Worm (Caenorhabditis elegans) whole organism, L1 larva: ENCODE measurements around the gene madd-2.
A peak's percentile ranks its signal among the peaks of the same experiment; 100 is the strongest.

Source experiments
- C16A3.4 ChIP-seq: fragments of 150-350 bp; optimal IDR thresholded peaks from 2 replicates; lab custom pipeline; 2014; ENCODE audit warnings: missing biosample characterization, missing genetic modification characterization
- C34B4.2 ChIP-seq: sonication (generic microtip); optimal IDR thresholded peaks from 2 replicates; lab custom pipeline; 2017; ENCODE audit warnings: mild to moderate bottlenecking, missing genetic modification characterization, missing compliant biosample characterization
- aly-2 ChIP-seq: fragments of 150-350 bp; optimal IDR thresholded peaks from 2 replicates; lab custom pipeline; 2014; ENCODE audit warnings: missing biosample characterization, missing genetic modification characterization
- ama-1 ChIP-seq: fragments of 150-350 bp; optimal IDR thresholded peaks from 2 replicates; lab custom pipeline; 2014
- blmp-1 ChIP-seq: fragments of 150-350 bp; optimal IDR thresholded peaks from 2 replicates; lab custom pipeline; 2014; ENCODE audit warnings: missing biosample characterization, missing genetic modification characterization
- ceh-63 ChIP-seq: fragments of 200-800 bp; sonication (Bioruptor generic); optimal IDR thresholded peaks from 2 replicates; lab custom pipeline; 2018; ENCODE audit warnings: mild to moderate bottlenecking, missing genetic modification characterization, missing compliant biosample characterization
- ceh-8 ChIP-seq: fragments of 200-800 bp; sonication (Bioruptor generic); optimal IDR thresholded peaks from 2 replicates; lab custom pipeline; 2018; ENCODE audit warnings: mild to moderate bottlenecking, missing genetic modification characterization, moderate library complexity, missing compliant biosample characterization
- ceh-82 ChIP-seq, 3 experiments: fragments of 150-350 bp in 1 of 3; sonication (generic microtip) in 2 of 3; optimal IDR thresholded peaks; 2 replicates each; lab custom pipeline; 2014 to 2017; ENCODE audit warnings: missing biosample characterization in 3 of 3, missing genetic modification characterization in 3 of 3
- ceh-88 ChIP-seq: fragments of 200-800 bp; sonication (Bioruptor generic); IDR thresholded peaks from 2 replicates; pipeline ENCODE4 v1.3.6; 2022; ENCODE audit warnings: missing genetic modification characterization, missing compliant biosample characterization
- ceh-90 ChIP-seq: sonication (generic microtip); optimal IDR thresholded peaks from 2 replicates; lab custom pipeline; 2016; ENCODE audit warnings: missing genetic modification characterization, missing compliant biosample characterization
- dsc-1 ChIP-seq: sonication (generic microtip); optimal IDR thresholded peaks from 2 replicates; lab custom pipeline; 2016; ENCODE audit warnings: mild to moderate bottlenecking, missing genetic modification characterization, missing compliant biosample characterization
- efl-1 ChIP-seq, 4 experiments: fragments of 150-350 bp; optimal IDR thresholded peaks in 3 of 4; peaks in 1 of 4; 1 replicate in 1 of 4; 2 replicates in 3 of 4; lab custom pipeline; 2014; ENCODE audit warnings: missing biosample characterization in 2 of 4, missing genetic modification characterization in 2 of 4, missing genetic modification reagents in 2 of 4
- efl-3 ChIP-seq: fragments of 200-800 bp; sonication (Bioruptor generic); optimal IDR thresholded peaks from 2 replicates; lab custom pipeline; 2018; ENCODE audit warnings: mild to moderate bottlenecking, missing genetic modification characterization, missing compliant biosample characterization
- egl-13 ChIP-seq: sonication (generic microtip); optimal IDR thresholded peaks from 2 replicates; lab custom pipeline; 2016; ENCODE audit warnings: missing genotype, missing genetic modification reagents, missing genetic modification characterization, missing compliant biosample characterization
- egl-27 ChIP-seq, 2 experiments: fragments of 150-350 bp in 1 of 2; sonication (generic microtip); optimal IDR thresholded peaks; 3 replicates each; lab custom pipeline; 2017 to 2018; ENCODE audit warnings: missing biosample characterization in 2 of 2, missing genetic modification characterization in 2 of 2, missing genetic modification reagents in 2 of 2
- elt-2 ChIP-seq: sonication (generic microtip); optimal IDR thresholded peaks from 2 replicates; lab custom pipeline; 2016; ENCODE audit warnings: missing genetic modification characterization, mild to moderate bottlenecking, inconsistent platforms, missing compliant biosample characterization, missing genetic modification reagents
- elt-3 ChIP-seq, 6 experiments: fragments of 150-350 bp in 1 of 6; sonication (generic microtip); optimal IDR thresholded peaks; 2 replicates each; lab custom pipeline; 2017 to 2018; ENCODE audit warnings: missing biosample characterization in 6 of 6, missing genetic modification characterization in 6 of 6, inconsistent platforms in 1 of 6
- ets-5 ChIP-seq: fragments of 200-800 bp; sonication (Bioruptor generic); IDR thresholded peaks from 2 replicates; pipeline ENCODE4 v1.3.6; 2022; ENCODE audit warnings: missing genetic modification characterization, missing compliant biosample characterization
- fkh-10 ChIP-seq: sonication (generic microtip); optimal IDR thresholded peaks from 2 replicates; lab custom pipeline; 2017; ENCODE audit warnings: missing biosample characterization, missing genetic modification reagents, missing genetic modification characterization
- fkh-4 ChIP-seq: sonication (generic microtip); optimal IDR thresholded peaks from 2 replicates; lab custom pipeline; 2016; ENCODE audit warnings: missing compliant biosample characterization, missing genetic modification characterization, borderline replicate concordance
- hlh-17 ChIP-seq: fragments of 200-800 bp; sonication (Bioruptor generic); optimal IDR thresholded peaks from 2 replicates; lab custom pipeline; 2018; ENCODE audit warnings: missing genetic modification characterization, mild to moderate bottlenecking, missing compliant biosample characterization, moderate library complexity, borderline replicate concordance
- irx-1 ChIP-seq: sonication (generic microtip); optimal IDR thresholded peaks from 2 replicates; lab custom pipeline; 2016; ENCODE audit warnings: missing genetic modification characterization, missing compliant biosample characterization
- isw-1 ChIP-seq: fragments of 200-800 bp; sonication (Bioruptor generic); IDR thresholded peaks from 2 replicates; pipeline ENCODE4 v1.3.6; 2022; ENCODE audit warnings: missing genetic modification characterization, missing compliant biosample characterization
- lin-13 ChIP-seq: fragments of 150-350 bp; optimal IDR thresholded peaks from 2 replicates; lab custom pipeline; 2014; ENCODE audit warnings: missing biosample characterization, missing genetic modification reagents, missing genetic modification characterization
- lin-14 ChIP-seq: fragments of 200-800 bp; sonication (Bioruptor generic); optimal IDR thresholded peaks from 2 replicates; lab custom pipeline; 2018; ENCODE audit warnings: mild to moderate bottlenecking, missing genetic modification characterization, moderate library complexity, missing compliant biosample characterization
- lin-15B ChIP-seq: fragments of 150-350 bp; sonication (generic microtip); optimal IDR thresholded peaks from 3 replicates; lab custom pipeline; 2014; ENCODE audit warnings: missing biosample characterization, missing genetic modification characterization
- lin-35 ChIP-seq, 2 experiments: fragments of 150-350 bp; optimal IDR thresholded peaks; 2 replicates each; lab custom pipeline; 2014; ENCODE audit warnings: missing biosample characterization in 2 of 2, missing genetic modification characterization in 2 of 2, missing genetic modification reagents in 2 of 2
- mab-9 ChIP-seq: fragments of 200-800 bp; sonication (Bioruptor generic); IDR thresholded peaks from 2 replicates; pipeline ENCODE4 v1.3.6; 2022; ENCODE audit warnings: missing genetic modification reagents, missing genetic modification characterization, missing compliant biosample characterization
- mdl-1 ChIP-seq, 2 experiments: fragments of 150-350 bp; optimal IDR thresholded peaks; 2 replicates each; lab custom pipeline; 2014 to 2017; ENCODE audit warnings: missing biosample characterization in 2 of 2, missing genetic modification characterization in 2 of 2, inconsistent platforms in 1 of 2
- mef-2 ChIP-seq: fragments of 150-350 bp; optimal IDR thresholded peaks from 2 replicates; lab custom pipeline; 2014; ENCODE audit warnings: missing biosample characterization, missing genetic modification characterization
- mep-1 ChIP-seq: fragments of 150-350 bp; optimal IDR thresholded peaks from 2 replicates; lab custom pipeline; 2014; ENCODE audit warnings: missing biosample characterization, missing genetic modification characterization
- nhr-11 ChIP-seq: fragments of 150-350 bp; optimal IDR thresholded peaks from 2 replicates; lab custom pipeline; 2014; ENCODE audit warnings: missing biosample characterization, missing genetic modification characterization
- nhr-19 ChIP-seq: fragments of 200-800 bp; sonication (Bioruptor generic); conservative IDR thresholded peaks from 2 replicates; pipeline ENCODE4 v1.3.6; 2022; ENCODE audit warnings: missing genetic modification characterization, missing compliant biosample characterization
- nhr-237 ChIP-seq: fragments of 150-350 bp; optimal IDR thresholded peaks from 2 replicates; lab custom pipeline; 2014; ENCODE audit warnings: missing biosample characterization, missing genetic modification characterization
- nhr-47 ChIP-seq: sonication (generic microtip); optimal IDR thresholded peaks from 2 replicates; lab custom pipeline; 2016; ENCODE audit warnings: mild to moderate bottlenecking, missing genetic modification characterization, moderate library complexity, missing compliant biosample characterization
- nhr-76 ChIP-seq: sonication (generic microtip); optimal IDR thresholded peaks from 2 replicates; lab custom pipeline; 2017; ENCODE audit warnings: missing biosample characterization, missing genetic modification characterization
- nhr-84 ChIP-seq: sonication (generic microtip); optimal IDR thresholded peaks from 2 replicates; lab custom pipeline; 2017; ENCODE audit warnings: missing biosample characterization, missing genetic modification characterization
- nhr-85 ChIP-seq: sonication (generic microtip); peaks from one replicate; lab custom pipeline; 2016; ENCODE audit warnings: missing genetic modification characterization, inconsistent platforms, missing compliant biosample characterization
- rnt-1 ChIP-seq: sonication (generic microtip); optimal IDR thresholded peaks from 2 replicates; lab custom pipeline; 2016; ENCODE audit warnings: mild to moderate bottlenecking, missing genetic modification characterization, moderate library complexity, missing compliant biosample characterization
- snpc-4 ChIP-seq: fragments of 150-350 bp; optimal IDR thresholded peaks from 2 replicates; lab custom pipeline; 2014; ENCODE audit warnings: missing biosample characterization, missing genetic modification characterization
- snu-23 ChIP-seq: sonication (generic microtip); optimal IDR thresholded peaks from 2 replicates; lab custom pipeline; 2016; ENCODE audit warnings: missing genetic modification characterization, missing compliant biosample characterization
- sox-4 ChIP-seq: sonication (generic microtip); optimal IDR thresholded peaks from 2 replicates; lab custom pipeline; 2016; ENCODE audit warnings: missing genetic modification characterization, missing compliant biosample characterization
- sptf-1 ChIP-seq: fragments of 150-350 bp; optimal IDR thresholded peaks from 2 replicates; lab custom pipeline; 2014; ENCODE audit warnings: missing biosample characterization, missing genetic modification characterization
- sup-37 ChIP-seq: fragments of 200-800 bp; sonication (Bioruptor generic); optimal IDR thresholded peaks from 2 replicates; lab custom pipeline; 2018; ENCODE audit warnings: mild to moderate bottlenecking, missing genetic modification characterization, missing compliant biosample characterization
- swsn-7 ChIP-seq: sonication (generic microtip); optimal IDR thresholded peaks from 2 replicates; lab custom pipeline; 2016; ENCODE audit warnings: missing genetic modification characterization, missing compliant biosample characterization
- tbx-2 ChIP-seq: sonication (generic microtip); optimal IDR thresholded peaks from 2 replicates; lab custom pipeline; 2016; ENCODE audit warnings: missing genetic modification characterization, missing compliant biosample characterization
- tlp-1 ChIP-seq: fragments of 150-350 bp; optimal IDR thresholded peaks from 2 replicates; lab custom pipeline; 2014; ENCODE audit warnings: missing biosample characterization, missing genetic modification characterization
- unc-130 ChIP-seq: fragments of 150-350 bp; optimal IDR thresholded peaks from 2 replicates; lab custom pipeline; 2017; ENCODE audit warnings: missing biosample characterization, missing genetic modification characterization, inconsistent platforms
- unc-98 ChIP-seq: fragments of 200-800 bp; sonication (Bioruptor generic); IDR thresholded peaks from 2 replicates; pipeline ENCODE4 v1.3.6; 2022; ENCODE audit warnings: missing genetic modification characterization, missing compliant biosample characterization
- vab-15 ChIP-seq: sonication (generic microtip); optimal IDR thresholded peaks from 2 replicates; lab custom pipeline; 2017; ENCODE audit warnings: missing genotype, mild to moderate bottlenecking, missing genetic modification characterization, missing compliant biosample characterization
- ztf-11 ChIP-seq, 2 experiments: sonication (generic microtip); optimal IDR thresholded peaks; 2 replicates each; lab custom pipeline; 2016 to 2017; ENCODE audit warnings: missing genetic modification characterization in 2 of 2, missing biosample characterization in 1 of 2, missing compliant biosample characterization in 1 of 2

madd-2 gene

DNA sequence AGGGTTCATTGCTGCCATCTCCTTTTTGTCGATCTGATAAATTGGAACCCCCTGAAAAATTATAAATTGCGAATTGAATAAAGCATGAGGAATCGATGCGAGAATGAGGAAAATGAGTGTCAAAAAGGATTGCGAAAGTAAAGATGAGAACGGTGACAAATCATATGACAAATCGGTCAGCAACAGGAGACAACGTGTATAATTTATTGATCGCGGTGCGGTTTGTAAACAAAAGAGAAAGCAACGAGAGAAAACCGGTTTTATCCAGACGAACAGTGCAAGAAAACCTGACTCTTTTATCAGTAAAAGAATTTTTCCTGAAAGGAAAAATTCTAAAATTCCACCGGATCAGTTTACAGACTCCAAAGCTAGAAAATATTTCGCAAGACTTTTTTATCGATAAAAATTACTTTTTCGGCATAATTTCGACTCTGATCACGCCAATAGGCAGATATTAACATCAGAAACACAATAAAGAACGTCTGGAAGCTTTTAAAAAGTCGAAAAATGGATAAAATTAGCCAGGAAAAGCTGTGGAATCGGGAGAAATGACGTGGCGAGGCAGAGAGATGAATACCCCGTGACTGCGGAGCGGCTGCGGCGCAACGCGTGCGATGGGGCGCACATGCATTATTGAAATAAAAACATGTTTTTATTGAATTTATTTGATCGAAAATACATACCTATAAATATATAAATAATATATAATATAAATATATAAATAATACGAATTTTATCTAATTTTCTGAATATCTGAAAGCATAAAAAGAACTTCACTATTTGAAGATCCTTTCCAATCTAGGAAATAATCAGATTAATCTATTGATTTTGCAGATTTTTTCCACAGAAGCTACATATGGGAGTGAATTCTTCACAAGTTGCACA lies 28.9 kb upstream of the madd-2 start, which contains the start of the genes rab-1 and C39F7.5 (continued):
- TF ChIP-seq C16A3.4 (tag; lab: Kevin White, UChicago) (peak; percentile 57), irx-1 (tag; lab: Kevin White, UChicago) (no peak), vab-15 (tag; lab: Kevin White, UChicago) (no peak), nhr-19 (GFP tag; lab: Robert Waterston, UW) (peak; percentile 43), lin-13 (peak; percentile 23), lin-15B (tag; lab: Kevin White, UChicago) (peak; percentile 72), unc-98 (no peak), nhr-85 (tag; lab: Kevin White, UChicago) (peak; percentile 78), isw-1 (peak; percentile 44), fkh-10 (GFP tag; lab: Kevin White, UChicago) (no peak), ceh-88 (GFP tag; lab: Robert Waterston, UW) (no peak), snpc-4 (peak; percentile 14), elt-3 (tag; optimal IDR thresholded peaks at IDR 0.05; lab: Kevin White, UChicago) (peak in 1 of 6 experiments; percentile 15), nhr-237 (tag; lab: Kevin White, UChicago) (no peak), lin-35 (GFP tag; optimal IDR thresholded peaks at IDR 0.05; lab: Kevin White, UChicago) (peak; percentile 65 to 71), elt-2 (tag; lab: Kevin White, UChicago) (no peak), blmp-1 (peak; percentile 51), lin-14 (GFP tag; lab: Kevin White, UChicago) (peak; percentile 96), ceh-8 (GFP tag; lab: Kevin White, UChicago) (no peak), unc-130 (tag; lab: Kevin White, UChicago) (peak; percentile 69), mef-2 (tag; lab: Kevin White, UChicago) (no peak), ets-5 (GFP tag; lab: Robert Waterston, UW) (no peak), sox-4 (tag; lab: Kevin White, UChicago) (no peak), swsn-7 (tag; lab: Kevin White, UChicago) (peak; percentile 46), nhr-84 (tag; lab: Kevin White, UChicago) (no peak), efl-3 (GFP tag; lab: Kevin White, UChicago) (no peak), efl-1 (optimal IDR thresholded peaks at IDR 0.05; lab: Kevin White, UChicago) (peak; percentile 39 to 46), efl-1 (GFP tag; optimal IDR thresholded peaks at IDR 0.05 in 1 of 2; lab: Kevin White, UChicago) (peak; percentile 61), ztf-11 (tag; optimal IDR thresholded peaks at IDR 0.05; lab: Kevin White, UChicago) (no peak), fkh-4 (tag; lab: Kevin White, UChicago) (no peak), egl-13 (tag; lab: Kevin White, UChicago) (no peak), ama-1 (lab: Kevin White, UChicago) (no peak), rnt-1 (peak; percentile 47), hlh-17 (GFP tag; lab: Kevin White, UChicago) (no peak), nhr-76 (tag; lab: Kevin White, UChicago) (no peak), snu-23 (GFP tag; lab: Kevin White, UChicago) (peak; percentile 63), aly-2 (tag; lab: Kevin White, UChicago) (no peak), nhr-11 (tag; lab: Kevin White, UChicago) (peak; percentile 56), ceh-90 (tag; lab: Kevin White, UChicago) (no peak), C34B4.2 (no peak), ceh-63 (no peak), mab-9 (GFP tag; lab: Robert Waterston, UW) (no peak), sptf-1 (tag; lab: Kevin White, UChicago) (no peak), egl-27 (tag; optimal IDR thresholded peaks at IDR 0.05; lab: Kevin White, UChicago) (no peak), tlp-1 (no peak), ceh-82 (tag; optimal IDR thresholded peaks at IDR 0.05; lab: Kevin White, UChicago) (peak; percentile 9 to 65 (median 31)), tbx-2 (peak; percentile 31), nhr-47 (peak; percentile 46), sup-37 (GFP tag; lab: Kevin White, UChicago) (no peak), mep-1 (tag; lab: Kevin White, UChicago) (peak; percentile 73), mdl-1 (tag; optimal IDR thresholded peaks at IDR 0.05; lab: Kevin White, UChicago) (peak in 1 of 2 experiments; percentile 67), dsc-1 (tag; lab: Kevin White, UChicago) (peak; percentile 27)
